Worm (Caenorhabditis elegans) whole organism, L2 larva: Measurements from ENCODE around the gene mrps-10.

Experiments used
- F13H6.1 ChIP-seq: sonication (generic microtip); optimal IDR thresholded peaks from 2 replicates; lab custom pipeline; 2016; ENCODE audit warnings: missing genetic modification characterization, missing compliant biosample characterization
- R02D3.7 ChIP-seq: fragments of 150-350 bp; optimal IDR thresholded peaks from 2 replicates; lab custom pipeline; 2014; ENCODE audit warnings: missing biosample characterization, missing genetic modification characterization
- alr-1 ChIP-seq: fragments of 150-350 bp; optimal IDR thresholded peaks from 2 replicates; lab custom pipeline; 2014; ENCODE audit warnings: missing biosample characterization, missing genetic modification characterization
- crh-2 ChIP-seq: sonication (generic microtip); optimal IDR thresholded peaks from 2 replicates; lab custom pipeline; 2017; ENCODE audit warnings: missing biosample characterization, missing genetic modification characterization
- egl-27 ChIP-seq: sonication (generic microtip); optimal IDR thresholded peaks from 3 replicates; lab custom pipeline; 2017; ENCODE audit warnings: missing biosample characterization, missing genetic modification reagents, missing genetic modification characterization
- elt-3 ChIP-seq: sonication (generic microtip); optimal IDR thresholded peaks from 2 replicates; lab custom pipeline; 2017; ENCODE audit warnings: missing biosample characterization, missing genetic modification characterization
- gmeb-1 ChIP-seq: fragments of 150-350 bp; optimal IDR thresholded peaks from 2 replicates; lab custom pipeline; 2014; ENCODE audit warnings: missing biosample characterization, missing genetic modification characterization
- lin-13 ChIP-seq: fragments of 150-350 bp; optimal IDR thresholded peaks from 2 replicates; lab custom pipeline; 2014; ENCODE audit warnings: missing biosample characterization, missing genetic modification reagents, missing genetic modification characterization
- lsy-2 ChIP-seq, 2 experiments: fragments of 150-350 bp in 1 of 2; sonication (generic microtip) in 1 of 2; optimal IDR thresholded peaks; 2 replicates each; lab custom pipeline; 2014 to 2017; ENCODE audit warnings: missing biosample characterization in 2 of 2, missing genetic modification characterization in 2 of 2
- nhr-77 ChIP-seq: fragments of 150-350 bp; optimal IDR thresholded peaks from 2 replicates; lab custom pipeline; 2014; ENCODE audit warnings: missing biosample characterization, missing genetic modification characterization
- skn-1 ChIP-seq: sonication (generic microtip); optimal IDR thresholded peaks from 2 replicates; lab custom pipeline; 2017; ENCODE audit warnings: missing biosample characterization, missing genetic modification characterization
- unc-62 ChIP-seq: fragments of 150-350 bp; optimal IDR thresholded peaks from 2 replicates; lab custom pipeline; 2014; ENCODE audit warnings: missing biosample characterization, missing genetic modification reagents, missing genetic modification characterization
- ztf-11 ChIP-seq: sonication (generic microtip); optimal IDR thresholded peaks from 2 replicates; lab custom pipeline; 2017; ENCODE audit warnings: missing biosample characterization, missing genetic modification characterization

ce11 chrIII:12944064-12944463, 17.7 kb downstream of the mrps-10 start:
- TF ChIP-seq unc-62 (no peak), lsy-2 (tag; optimal IDR thresholded peaks at IDR 0.05; lab: Kevin White, UChicago) (no peak), alr-1 (no peak), skn-1 (tag; lab: Kevin White, UChicago) (no peak), F13H6.1 (tag; lab: Kevin White, UChicago) (no peak), gmeb-1 (no peak), elt-3 (tag; lab: Kevin White, UChicago) (no peak), R02D3.7 (no peak), lin-13 (no peak), nhr-77 (tag; lab: Kevin White, UChicago) (no peak), ztf-11 (no peak), egl-27 (tag; lab: Kevin White, UChicago) (no peak), crh-2 (tag; lab: Kevin White, UChicago) (no peak)
